Worm (Caenorhabditis elegans) whole organism, early embryonic: ENCODE results near the gene srg-60.

Source experiments
- B0310.2 ChIP-seq: sonication (generic microtip); optimal IDR thresholded peaks from 2 replicates; lab custom pipeline; 2016; ENCODE audit warnings: mild to moderate bottlenecking, missing genetic modification characterization, missing compliant biosample characterization
- F13C5.2 ChIP-seq: sonication (generic microtip); optimal IDR thresholded peaks from 2 replicates; lab custom pipeline; 2017; ENCODE audit warnings: mild to moderate bottlenecking, missing genetic modification characterization, inconsistent platforms, missing compliant biosample characterization
- aly-1 ChIP-seq: sonication (generic microtip); optimal IDR thresholded peaks from 2 replicates; lab custom pipeline; 2016; ENCODE audit warnings: missing genetic modification characterization, missing compliant biosample characterization
- ama-1 ChIP-seq: fragments of 150-350 bp; optimal IDR thresholded peaks from 2 replicates; lab custom pipeline; 2014
- ceh-13 ChIP-seq: fragments of 200-800 bp; sonication (Bioruptor generic); optimal IDR thresholded peaks from 2 replicates; lab custom pipeline; 2018; ENCODE audit warnings: mild to moderate bottlenecking, missing genetic modification characterization, missing compliant biosample characterization
- ceh-36 ChIP-seq: sonication (generic microtip); optimal IDR thresholded peaks from 2 replicates; lab custom pipeline; 2016; ENCODE audit warnings: missing genetic modification characterization, inconsistent platforms, missing compliant biosample characterization
- ets-7 ChIP-seq: sonication (generic microtip); optimal IDR thresholded peaks from 2 replicates; lab custom pipeline; 2016; ENCODE audit warnings: missing genotype, missing genetic modification characterization, missing compliant biosample characterization
- flt-1 ChIP-seq: fragments of 200-800 bp; sonication (Bioruptor generic); IDR thresholded peaks from 2 replicates; pipeline ENCODE4 v1.3.6; 2022; ENCODE audit warnings: missing genetic modification characterization, missing compliant biosample characterization
- hmbx-1 ChIP-seq: sonication (generic microtip); optimal IDR thresholded peaks from 2 replicates; lab custom pipeline; 2016; ENCODE audit warnings: mild to moderate bottlenecking, missing genetic modification characterization, missing compliant biosample characterization
- hmg-4 ChIP-seq: fragments of 200-800 bp; sonication (Bioruptor generic); optimal IDR thresholded peaks from 2 replicates; lab custom pipeline; 2018; ENCODE audit warnings: mild to moderate bottlenecking, missing genetic modification characterization, missing compliant biosample characterization
- hnd-1 ChIP-seq: sonication (generic microtip); optimal IDR thresholded peaks from 2 replicates; lab custom pipeline; 2016; ENCODE audit warnings: missing genetic modification characterization, missing compliant biosample characterization
- pes-1 ChIP-seq: fragments of 200-800 bp; sonication (Bioruptor generic); IDR thresholded peaks from 2 replicates; pipeline ENCODE4 v1.3.6; 2022; ENCODE audit warnings: missing genetic modification reagents, missing genetic modification characterization, missing compliant biosample characterization
- scrt-1 ChIP-seq: fragments of 200-800 bp; sonication (Bioruptor generic); IDR thresholded peaks from 2 replicates; pipeline ENCODE4 v1.3.6; 2022; ENCODE audit warnings: missing genetic modification characterization, missing compliant biosample characterization
- sea-1 ChIP-seq: fragments of 200-800 bp; sonication (Bioruptor generic); conservative IDR thresholded peaks from 2 replicates; pipeline ENCODE4 v1.3.6; 2022; ENCODE audit warnings: missing genetic modification characterization, missing compliant biosample characterization
- tbx-11 ChIP-seq: fragments of 200-800 bp; sonication (Bioruptor generic); IDR thresholded peaks from 2 replicates; pipeline ENCODE4 v1.3.6; 2022; ENCODE audit warnings: missing genetic modification characterization, missing compliant biosample characterization
- tbx-37 ChIP-seq: fragments of 200-800 bp; sonication (Bioruptor generic); conservative IDR thresholded peaks from 2 replicates; pipeline ENCODE4 v1.3.6; 2022; ENCODE audit warnings: missing genetic modification reagents, missing genetic modification characterization, missing compliant biosample characterization
- tra-4 ChIP-seq: sonication (generic microtip); optimal IDR thresholded peaks from 2 replicates; lab custom pipeline; 2017; ENCODE audit warnings: missing genetic modification characterization, missing compliant biosample characterization

Gene srg-60

ce11 chrV:2722555-2722954, at the start of gene srg-60:
TSS of gene srg-60 (minus strand) at chrV:2722655.
- no peak for TF ChIP-seq tbx-11 (GFP tag; lab: Robert Waterston, UW)
- no peak for TF ChIP-seq hmg-4 (GFP tag; lab: Kevin White, UChicago)
- TF ChIP-seq ets-7 (tag; lab: Kevin White, UChicago) = no peak
- no peak for TF ChIP-seq ceh-13
- no peak for TF ChIP-seq ceh-36 (tag; lab: Kevin White, UChicago)
- no peak for TF ChIP-seq scrt-1 (GFP tag; lab: Robert Waterston, UW)
- no peak for TF ChIP-seq aly-1
- TF ChIP-seq tbx-37 (GFP tag; lab: Robert Waterston, UW) = no peak
- TF ChIP-seq pes-1 (GFP tag; lab: Robert Waterston, UW) = no peak
- TF ChIP-seq F13C5.2 (tag; lab: Kevin White, UChicago) = no peak
- TF ChIP-seq hmbx-1 (tag; lab: Kevin White, UChicago) = no peak

ce11 chrV:2771560-2771959, 49.1 kb upstream of the srg-60 start, which contains the start of gene srh-56:
TSS of gene srh-56 (plus strand) at chrV:2771860.
- no peak for TF ChIP-seq ama-1 (lab: Kevin White, UChicago)
- TF ChIP-seq B0310.2 (tag; lab: Kevin White, UChicago) = no peak
- TF ChIP-seq ceh-13 = no peak
- TF ChIP-seq scrt-1 (GFP tag; lab: Robert Waterston, UW) = no peak
- no peak for TF ChIP-seq ceh-36 (tag; lab: Kevin White, UChicago)
- TF ChIP-seq F13C5.2 (tag; lab: Kevin White, UChicago) = no peak
- no peak for TF ChIP-seq tra-4 (tag; lab: Kevin White, UChicago)
- no peak for TF ChIP-seq tbx-11 (GFP tag; lab: Robert Waterston, UW)
- no peak for TF ChIP-seq hnd-1 (tag; lab: Kevin White, UChicago)
- no peak for TF ChIP-seq tbx-37 (GFP tag; lab: Robert Waterston, UW)
- TF ChIP-seq pes-1 (GFP tag; lab: Robert Waterston, UW) = no peak
- TF ChIP-seq aly-1 = no peak
- TF ChIP-seq hmbx-1 (tag; lab: Kevin White, UChicago) = no peak
- TF ChIP-seq flt-1 (GFP tag; lab: Robert Waterston, UW) = no peak
- TF ChIP-seq ets-7 (tag; lab: Kevin White, UChicago) = no peak
- no peak for TF ChIP-seq sea-1 (GFP tag; lab: Robert Waterston, UW)
- TF ChIP-seq hmg-4 (GFP tag; lab: Kevin White, UChicago) = no peak

DNA sequence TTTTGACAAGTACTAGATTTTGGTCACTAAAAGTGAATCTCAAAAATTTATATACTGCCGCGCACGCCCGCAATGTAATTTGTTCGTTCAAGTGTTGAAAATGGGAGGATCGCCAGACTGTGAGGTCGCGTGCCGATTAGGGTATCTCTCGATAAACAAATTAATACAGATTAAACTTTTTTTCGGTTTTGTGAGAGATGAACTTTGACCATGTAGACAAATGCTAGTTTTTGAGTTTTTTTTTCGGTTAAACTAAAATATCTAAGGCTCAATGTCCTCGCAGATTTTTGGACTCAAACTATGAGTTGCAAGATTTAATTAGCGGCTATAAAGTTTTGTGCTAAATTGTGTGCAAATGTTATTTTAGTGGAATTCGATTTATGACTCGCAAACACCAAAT, 47.3 kb upstream of the srg-60 start, which contains the start of gene dhs-15:
dhs-15 (minus strand) TSS at position 101 of the 400 bp plus-strand sequence.
- TF ChIP-seq B0310.2 (tag; lab: Kevin White, UChicago) = no peak
- TF ChIP-seq tbx-11 (GFP tag; lab: Robert Waterston, UW) = no peak
- TF ChIP-seq flt-1 (GFP tag; lab: Robert Waterston, UW) = no peak
- no peak for TF ChIP-seq aly-1
- TF ChIP-seq tbx-37 (GFP tag; lab: Robert Waterston, UW) = no peak
- TF ChIP-seq hmbx-1 (tag; lab: Kevin White, UChicago) = no peak
- no peak for TF ChIP-seq tra-4 (tag; lab: Kevin White, UChicago)
- TF ChIP-seq sea-1 (GFP tag; lab: Robert Waterston, UW) = no peak
- no peak for TF ChIP-seq ceh-36 (tag; lab: Kevin White, UChicago)
- no peak for TF ChIP-seq ama-1 (lab: Kevin White, UChicago)
- no peak for TF ChIP-seq ceh-13
- TF ChIP-seq ets-7 (tag; lab: Kevin White, UChicago) = no peak
- TF ChIP-seq hnd-1 (tag; lab: Kevin White, UChicago) = no peak
- no peak for TF ChIP-seq F13C5.2 (tag; lab: Kevin White, UChicago)
- TF ChIP-seq pes-1 (GFP tag; lab: Robert Waterston, UW) = no peak
- TF ChIP-seq scrt-1 (GFP tag; lab: Robert Waterston, UW) = no peak
- TF ChIP-seq hmg-4 (GFP tag; lab: Kevin White, UChicago) = no peak

DNA sequence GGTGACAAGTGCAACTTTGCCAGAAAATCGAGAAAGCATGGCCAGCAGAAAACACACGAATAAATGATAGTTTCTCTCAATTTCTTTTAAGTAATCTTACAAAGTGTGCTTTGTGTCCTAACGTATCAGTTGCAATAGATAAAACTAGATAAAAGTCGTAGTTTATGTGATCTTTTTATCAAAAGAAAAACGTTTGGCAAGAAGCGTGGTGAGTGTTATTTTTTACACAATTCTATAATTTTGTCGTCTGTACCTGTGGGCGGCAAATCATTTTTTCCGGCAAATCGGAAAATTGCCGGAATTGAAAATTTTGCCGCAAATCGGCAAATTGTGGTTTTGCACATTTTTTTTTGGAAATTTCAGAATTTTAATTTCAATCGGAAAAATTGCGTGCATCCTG, 45.0 kb upstream of the srg-60 start, which contains the start of gene R05D8.9:
R05D8.9 (minus strand) TSS at position 101 of the 400 bp plus-strand sequence.
- TF ChIP-seq ama-1 (lab: Kevin White, UChicago) = no peak
- no peak for TF ChIP-seq tbx-37 (GFP tag; lab: Robert Waterston, UW)
- no peak for TF ChIP-seq B0310.2 (tag; lab: Kevin White, UChicago)
- no peak for TF ChIP-seq flt-1 (GFP tag; lab: Robert Waterston, UW)
- TF ChIP-seq ets-7 (tag; lab: Kevin White, UChicago) = no peak
- no peak for TF ChIP-seq sea-1 (GFP tag; lab: Robert Waterston, UW)
- TF ChIP-seq hmbx-1 (tag; lab: Kevin White, UChicago) = no peak
- TF ChIP-seq tra-4 (tag; lab: Kevin White, UChicago) = no peak
- TF ChIP-seq pes-1 (GFP tag; lab: Robert Waterston, UW) = no peak
- TF ChIP-seq scrt-1 (GFP tag; lab: Robert Waterston, UW) = no peak
- TF ChIP-seq ceh-36 (tag; lab: Kevin White, UChicago) = no peak
- TF ChIP-seq F13C5.2 (tag; lab: Kevin White, UChicago) = no peak
- no peak for TF ChIP-seq tbx-11 (GFP tag; lab: Robert Waterston, UW)
- no peak for TF ChIP-seq hmg-4 (GFP tag; lab: Kevin White, UChicago)
- no peak for TF ChIP-seq ceh-13
- TF ChIP-seq aly-1 = no peak
- no peak for TF ChIP-seq hnd-1 (tag; lab: Kevin White, UChicago)

ce11 chrV:2765052-2765451, 42.6 kb upstream of the srg-60 start, which contains the start of gene dhs-14:
TSS of gene dhs-14 (minus strand) at chrV:2765200.
- TF ChIP-seq hmbx-1 (tag; lab: Kevin White, UChicago) (no peak), scrt-1 (GFP tag; lab: Robert Waterston, UW) (no peak), ets-7 (tag; lab: Kevin White, UChicago) (no peak), tbx-11 (GFP tag; lab: Robert Waterston, UW) (no peak), ceh-13 (no peak), F13C5.2 (tag; lab: Kevin White, UChicago) (no peak), hnd-1 (tag; lab: Kevin White, UChicago) (no peak), pes-1 (GFP tag; lab: Robert Waterston, UW) (no peak), ama-1 (lab: Kevin White, UChicago) (no peak), aly-1 (no peak), tra-4 (tag; lab: Kevin White, UChicago) (no peak), B0310.2 (tag; lab: Kevin White, UChicago) (no peak), ceh-36 (tag; lab: Kevin White, UChicago) (no peak), flt-1 (GFP tag; lab: Robert Waterston, UW) (no peak), tbx-37 (GFP tag; lab: Robert Waterston, UW) (no peak)

- TF ChIP-seq pes-1 (GFP tag; lab: Robert Waterston, UW) (no peak), tbx-37 (GFP tag; lab: Robert Waterston, UW) (no peak), hmg-4 (GFP tag; lab: Kevin White, UChicago) (no peak), tra-4 (tag; lab: Kevin White, UChicago) (no peak), hnd-1 (tag; lab: Kevin White, UChicago) (no peak), B0310.2 (tag; lab: Kevin White, UChicago) (no peak), ama-1 (lab: Kevin White, UChicago) (no peak), scrt-1 (GFP tag; lab: Robert Waterston, UW) (no peak), aly-1 (no peak), tbx-11 (GFP tag; lab: Robert Waterston, UW) (no peak), flt-1 (GFP tag; lab: Robert Waterston, UW) (no peak), sea-1 (GFP tag; lab: Robert Waterston, UW) (no peak), F13C5.2 (tag; lab: Kevin White, UChicago) (no peak), ceh-13 (no peak), hmbx-1 (tag; lab: Kevin White, UChicago) (no peak), ets-7 (tag; lab: Kevin White, UChicago) (no peak), ceh-36 (tag; lab: Kevin White, UChicago) (no peak)
Measured at ce11 chrV:2763105-2763504, 40.6 kb upstream of the srg-60 start, which contains the start of gene R05D8.7. TSS of gene R05D8.7 (minus strand) at chrV:2763208.
